Fruit fly (Drosophila melanogaster) whole organism: ENCODE results near the gene CG13409.

ENCODE experiments used
- Dll ChIP-seq: fragments of >200 bp; optimal IDR thresholded peaks from 2 replicates; lab custom pipeline; 2017
- EcR ChIP-seq, 2 experiments: fragments of >200 bp; optimal IDR thresholded peaks; 2 replicates each; lab custom pipeline; 2017; ENCODE audit warnings: missing biosample characterization in 2 of 2, missing genetic modification characterization in 2 of 2, missing genetic modification reagents in 2 of 2
- pan ChIP-seq: fragments of >200 bp; optimal IDR thresholded peaks from 2 replicates; lab custom pipeline; 2017
- psq ChIP-seq: fragments of >200 bp; optimal IDR thresholded peaks from 2 replicates; lab custom pipeline; 2017

DNA sequence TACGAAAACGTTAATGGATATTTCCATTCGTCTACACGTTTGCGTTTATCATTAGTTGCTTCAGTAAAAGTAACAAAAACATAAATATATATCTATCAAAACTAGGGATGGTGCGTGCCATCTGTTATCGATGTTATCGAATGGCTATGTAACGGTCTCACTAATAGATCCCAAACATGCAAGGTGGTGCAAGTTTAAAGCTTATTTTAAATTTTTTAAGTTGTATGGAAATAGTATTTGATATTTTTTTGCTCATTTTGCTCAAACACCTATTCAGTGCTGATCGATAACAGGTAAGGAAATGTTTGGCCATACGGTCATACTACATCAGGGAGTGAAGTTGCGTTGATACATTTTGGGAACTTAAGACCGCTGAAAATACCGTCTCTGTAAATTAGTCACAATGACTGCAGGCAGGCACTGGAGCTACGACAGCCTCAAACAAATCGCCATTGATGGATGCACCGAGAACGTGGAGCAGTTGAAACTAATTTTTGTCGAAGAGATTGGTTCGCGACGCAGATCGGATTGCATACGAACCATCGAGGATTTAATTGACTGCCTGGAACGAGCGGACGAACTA is 2.6 kb upstream of the CG13409 start, which contains the start of the genes CG45099, CG6015, pit and Fadd:
- no peak for TF ChIP-seq psq
- TF ChIP-seq EcR (GFP tag; optimal IDR thresholded peaks at IDR 0.05; lab: Kevin White, UChicago): no peak
- no peak for TF ChIP-seq pan (lab: Kevin White, UChicago)
- TF ChIP-seq Dll (lab: Kevin White, UChicago): no peak
